Worm (Caenorhabditis elegans) whole organism, L4/young adult: Measurements from ENCODE around the gene vha-7.

Source experiments
- W03F9.2 ChIP-seq: fragments of 150-350 bp; optimal IDR thresholded peaks from 2 replicates; lab custom pipeline; 2014; ENCODE audit warnings: missing biosample characterization, missing genetic modification characterization
- him-1 ChIP-seq: sonication (generic microtip); optimal IDR thresholded peaks from 2 replicates; lab custom pipeline; 2016; ENCODE audit warnings: missing genotype, missing genetic modification reagents, missing genetic modification characterization, missing compliant biosample characterization

ce11 chrIV:12640137-12640536, at the start of gene vha-7:
- no peak for TF ChIP-seq him-1 (tag; lab: Kevin White, UChicago)
- no peak for TF ChIP-seq W03F9.2 (tag; lab: Kevin White, UChicago)
